Fruit fly (Drosophila melanogaster) whole organism, embryonic: ENCODE measurements around the gene CG33947.
A peak's percentile ranks its signal among the peaks of the same experiment; 100 is the strongest.

Source experiments
- ATbp ChIP-seq: fragments of 200-800 bp; sonication (Bioruptor generic); optimal IDR thresholded peaks from 2 replicates; lab custom pipeline; 2017; ENCODE audit warnings: missing biosample characterization, mild to moderate bottlenecking, missing genetic modification characterization, missing genetic modification reagents
- B-H1 ChIP-seq: fragments of 200-800 bp; sonication (Bioruptor generic); IDR thresholded peaks from 3 replicates; pipeline ENCODE4 v1.3.6; 2022; ENCODE audit warnings: missing biosample characterization, missing genetic modification characterization
- Bteb2 ChIP-seq: fragments of 200-800 bp; sonication (Bioruptor generic); optimal IDR thresholded peaks from 2 replicates; lab custom pipeline; 2016; ENCODE audit warnings: missing biosample characterization, missing genetic modification characterization
- CG10209 ChIP-seq: fragments of 200-800 bp; sonication (Bioruptor generic); optimal IDR thresholded peaks from 3 replicates; lab custom pipeline; 2017; ENCODE audit warnings: missing biosample characterization, mild to moderate bottlenecking, missing genetic modification characterization, missing genetic modification reagents
- CG10565 ChIP-seq: fragments of 200-800 bp; sonication (Bioruptor generic); optimal IDR thresholded peaks from 3 replicates; lab custom pipeline; 2016; ENCODE audit warnings: missing biosample characterization, mild to moderate bottlenecking, missing genetic modification characterization
- CG11696 ChIP-seq: fragments of 200-800 bp; sonication (Bioruptor generic); IDR thresholded peaks from 2 replicates; pipeline ENCODE4 v1.3.6; 2022; ENCODE audit warnings: missing biosample characterization, missing genetic modification characterization
- CG12219 ChIP-seq: fragments of 200-800 bp; sonication (Bioruptor generic); optimal IDR thresholded peaks from 3 replicates; lab custom pipeline; 2018; ENCODE audit warnings: missing biosample characterization, mild to moderate bottlenecking, missing genetic modification characterization
- CG14667 ChIP-seq: fragments of 200-800 bp; sonication (Bioruptor generic); IDR thresholded peaks from 2 replicates; pipeline ENCODE4 v1.3.6; 2022; ENCODE audit warnings: missing biosample characterization, missing genetic modification characterization
- CG14860 ChIP-seq: fragments of 200-800 bp; sonication (Bioruptor generic); IDR thresholded peaks from 3 replicates; pipeline ENCODE4 v1.3.6; 2022; ENCODE audit warnings: missing biosample characterization, missing genetic modification characterization; ENCODE audit not compliant: partially characterized antibody
- CG15011 ChIP-seq: fragments of 200-800 bp; sonication (Bioruptor generic); optimal IDR thresholded peaks from 3 replicates; lab custom pipeline; 2018; ENCODE audit warnings: missing biosample characterization, mild to moderate bottlenecking, missing genetic modification characterization
- CG16863 ChIP-seq: fragments of 200-800 bp; sonication (Bioruptor generic); optimal IDR thresholded peaks from 3 replicates; lab custom pipeline; 2016; ENCODE audit warnings: missing biosample characterization, missing genetic modification characterization
- CG17186 ChIP-seq: fragments of 200-800 bp; sonication (Bioruptor generic); optimal IDR thresholded peaks from 3 replicates; lab custom pipeline; 2017; ENCODE audit warnings: missing biosample characterization, missing genetic modification reagents, missing genetic modification characterization
- CG2202 ChIP-seq: fragments of 200-800 bp; sonication (Bioruptor generic); optimal IDR thresholded peaks from 2 replicates; lab custom pipeline; 2018; ENCODE audit warnings: missing biosample characterization, mild to moderate bottlenecking, missing genetic modification characterization
- CG2875 ChIP-seq: fragments of 200-800 bp; sonication (Bioruptor generic); optimal IDR thresholded peaks from 2 replicates; lab custom pipeline; 2017; ENCODE audit warnings: missing biosample characterization, mild to moderate bottlenecking, missing genetic modification characterization, missing genetic modification reagents
- CG3407 ChIP-seq: fragments of 200-800 bp; sonication (Bioruptor generic); optimal IDR thresholded peaks from 2 replicates; lab custom pipeline; 2018; ENCODE audit warnings: missing biosample characterization, mild to moderate bottlenecking, missing genetic modification characterization
- CG5245 ChIP-seq: fragments of 200-800 bp; sonication (Bioruptor generic); optimal IDR thresholded peaks from 3 replicates; lab custom pipeline; 2016; ENCODE audit warnings: missing biosample characterization, missing genetic modification characterization
- CG7745 ChIP-seq: fragments of 200-800 bp; sonication (Bioruptor generic); optimal IDR thresholded peaks from 2 replicates; lab custom pipeline; 2018; ENCODE audit warnings: missing biosample characterization, mild to moderate bottlenecking, missing genetic modification characterization, moderate library complexity
- CG8089 ChIP-seq: fragments of 200-800 bp; sonication (Bioruptor generic); optimal IDR thresholded peaks from 3 replicates; lab custom pipeline; 2016; ENCODE audit warnings: missing biosample characterization, missing genetic modification characterization
- CG9876 ChIP-seq: fragments of 200-800 bp; sonication (Bioruptor generic); optimal IDR thresholded peaks from 2 replicates; lab custom pipeline; 2016; ENCODE audit warnings: missing biosample characterization, missing genetic modification characterization
- Dek ChIP-seq: fragments of 200-800 bp; sonication (Bioruptor generic); optimal IDR thresholded peaks from 3 replicates; lab custom pipeline; 2019; ENCODE audit warnings: missing biosample characterization, mild to moderate bottlenecking, missing genetic modification characterization, moderate library complexity
- Eip74EF ChIP-seq, 2 experiments: fragments of 200-800 bp in 1 of 2; fragments of >200 bp in 1 of 2; sonication (Bioruptor generic) in 1 of 2; optimal IDR thresholded peaks; 2 replicates each; lab custom pipeline; 2017 to 2019; ENCODE audit warnings: missing biosample characterization in 2 of 2, missing genetic modification characterization in 2 of 2, mild to moderate bottlenecking in 1 of 2, moderate library complexity in 1 of 2
- Ets97D ChIP-seq: fragments of 200-800 bp; sonication (Bioruptor generic); optimal IDR thresholded peaks from 3 replicates; lab custom pipeline; 2016; ENCODE audit warnings: missing biosample characterization, missing genetic modification characterization
- HHEX ChIP-seq: fragments of 200-800 bp; sonication (Bioruptor generic); optimal IDR thresholded peaks from 3 replicates; lab custom pipeline; 2017; ENCODE audit warnings: missing biosample characterization, mild to moderate bottlenecking, missing genetic modification characterization, missing genetic modification reagents
- MTF-1 ChIP-seq: fragments of 200-800 bp; sonication (Bioruptor generic); optimal IDR thresholded peaks from 2 replicates; lab custom pipeline; 2018; ENCODE audit warnings: missing biosample characterization, mild to moderate bottlenecking, missing genetic modification characterization, borderline replicate concordance
- Neu2 ChIP-seq: fragments of 200-800 bp; sonication (Bioruptor generic); optimal IDR thresholded peaks from 3 replicates; lab custom pipeline; 2016; ENCODE audit warnings: missing biosample characterization, missing genetic modification characterization, borderline replicate concordance
- NfI ChIP-seq: fragments of 200-800 bp; sonication (Bioruptor generic); optimal IDR thresholded peaks from 3 replicates; lab custom pipeline; 2018; ENCODE audit warnings: missing biosample characterization, mild to moderate bottlenecking, missing genetic modification characterization, moderate library complexity
- Opbp ChIP-seq: fragments of 200-800 bp; sonication (Bioruptor generic); IDR thresholded peaks from 3 replicates; pipeline ENCODE4 v1.3.6; 2022; ENCODE audit warnings: missing biosample characterization, missing genetic modification characterization; ENCODE audit not compliant: partially characterized antibody
- Side ChIP-seq: fragments of 200-800 bp; sonication (Bioruptor generic); optimal IDR thresholded peaks from 2 replicates; lab custom pipeline; 2016; ENCODE audit warnings: missing biosample characterization, missing genetic modification characterization
- Spps ChIP-seq: fragments of 200-800 bp; sonication (Bioruptor generic); optimal IDR thresholded peaks from 2 replicates; lab custom pipeline; 2018; ENCODE audit warnings: missing biosample characterization, mild to moderate bottlenecking, missing genetic modification characterization
- Tbp ChIP-seq: fragments of >200 bp; optimal IDR thresholded peaks from 2 replicates; lab custom pipeline; 2018; ENCODE audit warnings: missing biosample characterization, missing genetic modification characterization
- ab ChIP-seq: fragments of 200-800 bp; sonication (Bioruptor generic); optimal IDR thresholded peaks from 2 replicates; lab custom pipeline; 2016; ENCODE audit warnings: missing biosample characterization, missing genetic modification characterization
- cas ChIP-seq: fragments of 200-800 bp; sonication (Bioruptor generic); IDR thresholded peaks from 2 replicates; pipeline ENCODE4 v1.3.6; 2022; ENCODE audit warnings: missing biosample characterization, missing genetic modification characterization
- crc ChIP-seq: fragments of 200-800 bp; sonication (Bioruptor generic); optimal IDR thresholded peaks from 2 replicates; lab custom pipeline; 2016; ENCODE audit warnings: missing biosample characterization, missing genetic modification characterization
- dm ChIP-seq: fragments of 200-800 bp; sonication (Bioruptor generic); optimal IDR thresholded peaks from 3 replicates; lab custom pipeline; 2016; ENCODE audit warnings: missing biosample characterization, missing genetic modification characterization
- fd102C ChIP-seq: fragments of 200-800 bp; sonication (Bioruptor generic); optimal IDR thresholded peaks from 2 replicates; lab custom pipeline; 2018; ENCODE audit warnings: missing biosample characterization, mild to moderate bottlenecking, missing genetic modification characterization, moderate library complexity
- ftz-f1 ChIP-seq: fragments of 200-800 bp; sonication (Bioruptor generic); optimal IDR thresholded peaks from 2 replicates; lab custom pipeline; 2016; ENCODE audit warnings: missing biosample characterization, missing genetic modification characterization
- hbn ChIP-seq: fragments of 200-800 bp; sonication (Bioruptor generic); IDR thresholded peaks from 2 replicates; pipeline ENCODE4 v1.3.6; 2022; ENCODE audit warnings: missing biosample characterization, missing genetic modification characterization; ENCODE audit not compliant: partially characterized antibody
- jigr1 ChIP-seq: fragments of 200-800 bp; sonication (Bioruptor generic); IDR thresholded peaks from 3 replicates; pipeline ENCODE4 v1.3.6; 2022; ENCODE audit warnings: missing biosample characterization, missing genetic modification characterization
- lbe ChIP-seq: fragments of 200-800 bp; sonication (Bioruptor generic); optimal IDR thresholded peaks from 2 replicates; lab custom pipeline; 2016; ENCODE audit warnings: missing biosample characterization, mild to moderate bottlenecking, missing genetic modification characterization
- lola ChIP-seq, 3 experiments: fragments of >200 bp in 2 of 3; fragments of 200-800 bp in 1 of 3; sonication (Bioruptor generic) in 1 of 3; optimal IDR thresholded peaks; 2 replicates each; lab custom pipeline; 2017 to 2019; ENCODE audit warnings: missing biosample characterization in 3 of 3, missing genetic modification characterization in 3 of 3, mild to moderate bottlenecking in 1 of 3, moderate library complexity in 1 of 3
- nau ChIP-seq: fragments of 200-800 bp; sonication (Bioruptor generic); optimal IDR thresholded peaks from 3 replicates; lab custom pipeline; 2017; ENCODE audit warnings: missing biosample characterization, mild to moderate bottlenecking, missing genetic modification characterization, missing genetic modification reagents
- pb ChIP-seq: fragments of 200-800 bp; sonication (Bioruptor generic); optimal IDR thresholded peaks from 3 replicates; lab custom pipeline; 2016; ENCODE audit warnings: missing biosample characterization, missing genetic modification characterization
- pfk ChIP-seq: fragments of 200-800 bp; sonication (Bioruptor generic); optimal IDR thresholded peaks from 2 replicates; lab custom pipeline; 2018; ENCODE audit warnings: missing biosample characterization, mild to moderate bottlenecking, missing genetic modification characterization, moderate library complexity
- pnt ChIP-seq: fragments of 200-800 bp; sonication (Bioruptor generic); optimal IDR thresholded peaks from 3 replicates; lab custom pipeline; 2016; ENCODE audit warnings: missing biosample characterization, missing genetic modification characterization
- pros ChIP-seq: fragments of 200-800 bp; sonication (Bioruptor generic); optimal IDR thresholded peaks from 3 replicates; lab custom pipeline; 2019; ENCODE audit warnings: missing biosample characterization, mild to moderate bottlenecking, missing genetic modification characterization, moderate library complexity
- row ChIP-seq: fragments of 200-800 bp; sonication (Bioruptor generic); IDR thresholded peaks from 3 replicates; pipeline ENCODE4 v1.3.6; 2022; ENCODE audit warnings: missing biosample characterization, missing genetic modification characterization
- sisA ChIP-seq: fragments of 200-800 bp; sonication (Bioruptor generic); IDR thresholded peaks from 2 replicates; pipeline ENCODE4 v1.3.6; 2022; ENCODE audit warnings: missing biosample characterization, missing genetic modification characterization
- sr ChIP-seq: fragments of 200-800 bp; sonication (Bioruptor generic); IDR thresholded peaks from 3 replicates; pipeline ENCODE4 v1.3.6; 2022; ENCODE audit warnings: missing biosample characterization, missing genetic modification characterization
- stwl ChIP-seq: fragments of 200-800 bp; sonication (Bioruptor generic); optimal IDR thresholded peaks from 3 replicates; lab custom pipeline; 2018; ENCODE audit warnings: missing biosample characterization, mild to moderate bottlenecking, missing genetic modification characterization, moderate library complexity

CG33947 gene

DNA sequence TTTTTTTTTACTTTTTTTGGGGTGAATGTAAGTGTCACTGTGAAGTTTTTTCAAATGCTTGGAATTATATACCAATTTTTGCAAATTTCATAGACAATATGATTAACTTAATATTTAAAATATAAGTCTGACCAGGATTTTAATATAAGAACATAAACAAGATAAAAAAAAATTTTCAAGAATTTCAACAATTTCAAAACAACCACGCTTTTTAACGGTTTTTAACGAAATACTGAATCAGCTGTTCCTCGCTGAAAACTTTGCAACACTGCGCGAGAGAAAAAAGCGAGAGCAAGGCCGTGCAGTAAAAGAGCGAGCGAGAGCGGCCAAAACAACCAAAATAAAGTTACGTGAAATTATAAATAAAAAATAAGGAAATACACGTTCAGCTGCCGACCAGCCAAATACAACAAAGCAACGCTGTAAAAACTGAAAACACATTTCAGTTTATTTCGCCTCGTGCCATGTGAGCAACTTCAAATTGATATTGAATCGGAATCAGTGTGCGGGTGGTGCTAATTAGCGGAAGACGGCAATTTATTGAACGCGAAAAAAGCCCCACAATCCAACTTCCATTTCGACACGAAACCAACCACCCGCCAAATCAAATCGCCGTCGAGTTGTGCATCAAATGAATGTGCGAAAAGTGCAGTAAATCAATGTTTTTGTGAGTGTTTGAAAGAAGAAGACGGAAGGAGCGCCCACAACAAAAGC lies at the start of gene CG33947, which contains the start of the genes CG46439 and Iyd (continued):
- TF ChIP-seq CG9876 (no peak), Spps (tag; lab: Kevin White, UChicago) (no peak), hbn (GFP tag; lab: Robert Waterston, UW) (peak; percentile 44; the same call in 1 of the 2 replicates), ftz-f1 (GFP tag; lab: Kevin White, UChicago) (peak; percentile 82), sr (no peak), CG5245 (GFP tag; lab: Kevin White, UChicago) (no peak), CG2875 (no peak), stwl (peak; percentile 70), pb (GFP tag; lab: Kevin White, UChicago) (no peak), Tbp (GFP tag; lab: Kevin White, UChicago) (no peak), sisA (no peak), ATbp (GFP tag; lab: Kevin White, UChicago) (no peak), Neu2 (GFP tag; lab: Kevin White, UChicago) (no peak), pfk (GFP tag; lab: Kevin White, UChicago) (no peak), CG16863 (no peak), fd102C (no peak), CG7745 (tag; lab: Kevin White, UChicago) (no peak), crc (no peak), Side (GFP tag; lab: Kevin White, UChicago) (no peak), CG14860 (GFP tag; lab: Robert Waterston, UW) (no peak), pnt (GFP tag; lab: Kevin White, UChicago) (no peak), CG11696 (GFP tag; lab: Robert Waterston, UW) (no peak), Eip74EF (GFP tag; optimal IDR thresholded peaks at IDR 0.05; lab: Kevin White, UChicago) (peak in 1 of 2 experiments; percentile 68), CG17186 (GFP tag; lab: Kevin White, UChicago) (no peak), HHEX (no peak), cas (GFP tag; lab: Robert Waterston, UW) (no peak), B-H1 (GFP tag; lab: Robert Waterston, UW) (no peak), jigr1 (GFP tag; lab: Robert Waterston, UW) (no peak), dm (GFP tag; lab: Kevin White, UChicago) (no peak), CG10209 (GFP tag; lab: Kevin White, UChicago) (peak; percentile 19), Dek (tag; lab: Kevin White, UChicago) (peak; percentile 10), lbe (GFP tag; lab: Kevin White, UChicago) (peak; percentile 73), nau (GFP tag; lab: Kevin White, UChicago) (peak; percentile 59), ab (GFP tag; lab: Kevin White, UChicago) (no peak), CG14667 (GFP tag; lab: Robert Waterston, UW) (no peak), pros (GFP tag; lab: Kevin White, UChicago) (peak; percentile 37), CG10565 (GFP tag; lab: Kevin White, UChicago) (no peak), Bteb2 (no peak), Ets97D (GFP tag; lab: Kevin White, UChicago) (peak; percentile 34), row (GFP tag; lab: Robert Waterston, UW) (peak; percentile 35; the same call in 1 of the 3 replicates), lola (GFP tag; optimal IDR thresholded peaks at IDR 0.05; lab: Kevin White, UChicago) (no peak), MTF-1 (GFP tag; lab: Kevin White, UChicago) (no peak), NfI (GFP tag; lab: Kevin White, UChicago) (peak; percentile 26), CG2202 (tag; lab: Kevin White, UChicago) (no peak), CG15011 (GFP tag; lab: Kevin White, UChicago) (no peak), Opbp (no peak), CG3407 (no peak), CG12219 (GFP tag; lab: Kevin White, UChicago) (no peak), CG8089 (GFP tag; lab: Kevin White, UChicago) (no peak)
